Fruit fly (Drosophila melanogaster) whole organism, embryonic: ENCODE data around the gene CG34331.

Experiments used
- CG10979 ChIP-seq: fragments of 200-800 bp; sonication (Bioruptor generic); optimal IDR thresholded peaks from 2 replicates; lab custom pipeline; 2018; ENCODE audit warnings: missing biosample characterization, mild to moderate bottlenecking, missing genetic modification characterization, moderate library complexity
- CG12071 ChIP-seq: fragments of 200-800 bp; sonication (Bioruptor generic); optimal IDR thresholded peaks from 3 replicates; lab custom pipeline; 2018; ENCODE audit warnings: missing biosample characterization, mild to moderate bottlenecking, missing genetic modification characterization
- CG12659 ChIP-seq: fragments of 200-800 bp; sonication (Bioruptor generic); optimal IDR thresholded peaks from 3 replicates; lab custom pipeline; 2017; ENCODE audit warnings: mild to moderate bottlenecking, missing biosample characterization, missing genetic modification reagents, missing genetic modification characterization
- CG13296 ChIP-seq: fragments of 200-800 bp; sonication (Bioruptor generic); optimal IDR thresholded peaks from 3 replicates; lab custom pipeline; 2018; ENCODE audit warnings: missing biosample characterization, mild to moderate bottlenecking, missing genetic modification characterization
- CG14710 ChIP-seq: fragments of 200-800 bp; sonication (Bioruptor generic); optimal IDR thresholded peaks from 3 replicates; lab custom pipeline; 2019; ENCODE audit warnings: missing biosample characterization, mild to moderate bottlenecking, missing genetic modification characterization, moderate library complexity
- CG1603 ChIP-seq: fragments of 200-800 bp; sonication (Bioruptor generic); optimal IDR thresholded peaks from 2 replicates; lab custom pipeline; 2019; ENCODE audit warnings: missing biosample characterization, mild to moderate bottlenecking, missing genetic modification characterization, moderate library complexity
- CG16813 ChIP-seq: fragments of 200-800 bp; sonication (Bioruptor generic); IDR thresholded peaks from 3 replicates; pipeline ENCODE4 v1.3.6; 2022; ENCODE audit warnings: missing biosample characterization, missing genetic modification characterization; ENCODE audit not compliant: partially characterized antibody
- CG17186 ChIP-seq: fragments of 200-800 bp; sonication (Bioruptor generic); optimal IDR thresholded peaks from 3 replicates; lab custom pipeline; 2017; ENCODE audit warnings: missing biosample characterization, missing genetic modification reagents, missing genetic modification characterization
- CG2116 ChIP-seq: fragments of 200-800 bp; sonication (Bioruptor generic); optimal IDR thresholded peaks from 3 replicates; lab custom pipeline; 2018; ENCODE audit warnings: missing biosample characterization, mild to moderate bottlenecking, missing genetic modification characterization
- CG2129 ChIP-seq: fragments of 200-800 bp; sonication (Bioruptor generic); IDR thresholded peaks from 2 replicates; pipeline ENCODE4 v1.3.6; 2022; ENCODE audit warnings: missing biosample characterization, missing genetic modification characterization; ENCODE audit not compliant: partially characterized antibody
- CG30020 ChIP-seq: fragments of 200-800 bp; optimal IDR thresholded peaks from 2 replicates; lab custom pipeline; 2019; ENCODE audit warnings: missing biosample characterization, mild to moderate bottlenecking, missing genetic modification characterization, moderate library complexity
- CG3995 ChIP-seq: fragments of 200-800 bp; sonication (Bioruptor generic); optimal IDR thresholded peaks from 3 replicates; lab custom pipeline; 2016; ENCODE audit warnings: missing biosample characterization, missing genetic modification characterization
- CG42726 ChIP-seq: fragments of 200-800 bp; sonication (Bioruptor generic); IDR thresholded peaks from 2 replicates; pipeline ENCODE4 v1.3.6; 2022; ENCODE audit warnings: missing biosample characterization, missing genetic modification characterization; ENCODE audit not compliant: partially characterized antibody
- CG4617 ChIP-seq: fragments of 200-800 bp; sonication (Bioruptor generic); optimal IDR thresholded peaks from 3 replicates; lab custom pipeline; 2016; ENCODE audit warnings: missing biosample characterization, missing genetic modification characterization, borderline replicate concordance
- CG5953 ChIP-seq: fragments of 200-800 bp; sonication (Bioruptor generic); IDR thresholded peaks from 2 replicates; pipeline ENCODE4 v1.3.6; 2022; ENCODE audit warnings: missing biosample characterization, missing genetic modification characterization
- CG7928 ChIP-seq: fragments of 200-800 bp; sonication (Bioruptor generic); optimal IDR thresholded peaks from 2 replicates; lab custom pipeline; 2017; ENCODE audit warnings: missing biosample characterization, mild to moderate bottlenecking, missing genetic modification characterization
- CG7987 ChIP-seq: fragments of 200-800 bp; sonication (Bioruptor generic); optimal IDR thresholded peaks from 2 replicates; lab custom pipeline; 2018; ENCODE audit warnings: missing biosample characterization, mild to moderate bottlenecking, missing genetic modification characterization, moderate library complexity
- CG8281 ChIP-seq: fragments of 200-800 bp; sonication (Bioruptor generic); optimal IDR thresholded peaks from 2 replicates; lab custom pipeline; 2018; ENCODE audit warnings: missing biosample characterization, mild to moderate bottlenecking, missing genetic modification characterization, moderate library complexity
- CG8290 ChIP-seq, 3 experiments: fragments of 200-800 bp; sonication (Bioruptor generic); optimal IDR thresholded peaks; 2 replicates each; lab custom pipeline; 2016 to 2019; ENCODE audit warnings: missing biosample characterization in 3 of 3, missing genetic modification characterization in 3 of 3, mild to moderate bottlenecking in 2 of 3, moderate library complexity in 1 of 3
- CG9215 ChIP-seq: fragments of 200-800 bp; sonication (Bioruptor generic); IDR thresholded peaks from 2 replicates; pipeline ENCODE4 v1.3.6; 2022; ENCODE audit warnings: missing biosample characterization, missing genetic modification characterization
- Chrac-16 ChIP-seq: fragments of 200-800 bp; sonication (Bioruptor generic); optimal IDR thresholded peaks from 3 replicates; lab custom pipeline; 2016; ENCODE audit warnings: missing biosample characterization, missing genetic modification characterization
- Dref ChIP-seq: fragments of 200-800 bp; sonication (Bioruptor generic); IDR thresholded peaks from 2 replicates; pipeline ENCODE4 v1.3.6; 2022; ENCODE audit warnings: missing biosample characterization, missing genetic modification characterization
- Ets97D ChIP-seq: fragments of 200-800 bp; sonication (Bioruptor generic); optimal IDR thresholded peaks from 3 replicates; lab custom pipeline; 2016; ENCODE audit warnings: missing biosample characterization, missing genetic modification characterization
- Gsc ChIP-seq: fragments of 200-800 bp; sonication (Bioruptor generic); IDR thresholded peaks from 2 replicates; pipeline ENCODE4 v1.3.6; 2022; ENCODE audit warnings: missing biosample characterization, missing genetic modification characterization
- HLH4C ChIP-seq: fragments of 200-800 bp; sonication (Bioruptor generic); IDR thresholded peaks from 3 replicates; pipeline ENCODE4 v1.3.6; 2022; ENCODE audit warnings: missing biosample characterization, missing genetic modification characterization; ENCODE audit not compliant: partially characterized antibody
- Hey ChIP-seq: fragments of 200-800 bp; sonication (Bioruptor generic); optimal IDR thresholded peaks from 3 replicates; lab custom pipeline; 2018; ENCODE audit warnings: missing biosample characterization, mild to moderate bottlenecking, missing genetic modification characterization
- Hsf ChIP-seq: fragments of 200-800 bp; sonication (Bioruptor generic); optimal IDR thresholded peaks from 3 replicates; lab custom pipeline; 2016; ENCODE audit warnings: missing biosample characterization, missing genetic modification characterization
- Nf-YC ChIP-seq: fragments of 200-800 bp; optimal IDR thresholded peaks from 3 replicates; lab custom pipeline; 2019; ENCODE audit warnings: missing biosample characterization, mild to moderate bottlenecking, missing genetic modification characterization, moderate library complexity
- Scr ChIP-seq: fragments of 200-800 bp; sonication (Bioruptor generic); IDR thresholded peaks from 2 replicates; pipeline ENCODE4 v1.3.6; 2022; ENCODE audit warnings: missing biosample characterization, missing genetic modification characterization; ENCODE audit not compliant: partially characterized antibody
- Sin3A ChIP-seq: fragments of >200 bp; optimal IDR thresholded peaks from 2 replicates; lab custom pipeline; 2018
- Sry-δ ChIP-seq: fragments of 200-800 bp; sonication (Bioruptor generic); optimal IDR thresholded peaks from 2 replicates; lab custom pipeline; 2016; ENCODE audit warnings: missing biosample characterization, missing genetic modification characterization
- ato ChIP-seq: fragments of 200-800 bp; sonication (Bioruptor generic); IDR thresholded peaks from 2 replicates; pipeline ENCODE4 v1.3.6; 2022; ENCODE audit warnings: missing biosample characterization, missing genetic modification characterization; ENCODE audit not compliant: partially characterized antibody
- bbx ChIP-seq: fragments of 200-800 bp; sonication (Bioruptor generic); IDR thresholded peaks from 2 replicates; pipeline ENCODE4 v1.3.6; 2022; ENCODE audit warnings: missing biosample characterization, missing genetic modification characterization; ENCODE audit not compliant: partially characterized antibody
- caup ChIP-seq: fragments of 200-800 bp; sonication (Bioruptor generic); optimal IDR thresholded peaks from 3 replicates; lab custom pipeline; 2017; ENCODE audit warnings: missing biosample characterization, mild to moderate bottlenecking, missing genetic modification characterization, moderate library complexity; ENCODE audit not compliant: severe bottlenecking
- dati ChIP-seq: fragments of 200-800 bp; sonication (Bioruptor generic); IDR thresholded peaks from 2 replicates; pipeline ENCODE4 v1.3.6; 2022; ENCODE audit warnings: missing biosample characterization, missing genetic modification characterization
- hbn ChIP-seq: fragments of 200-800 bp; sonication (Bioruptor generic); IDR thresholded peaks from 2 replicates; pipeline ENCODE4 v1.3.6; 2022; ENCODE audit warnings: missing biosample characterization, missing genetic modification characterization; ENCODE audit not compliant: partially characterized antibody
- inv ChIP-seq: fragments of 200-800 bp; sonication (Bioruptor generic); IDR thresholded peaks from 2 replicates; pipeline ENCODE4 v1.3.6; 2022; ENCODE audit warnings: missing biosample characterization, missing genetic modification characterization; ENCODE audit not compliant: partially characterized antibody
- knrl ChIP-seq: fragments of 200-800 bp; sonication (Bioruptor generic); IDR thresholded peaks from 3 replicates; pipeline ENCODE4 v1.3.6; 2022; ENCODE audit warnings: missing biosample characterization, missing genetic modification characterization; ENCODE audit not compliant: partially characterized antibody
- lilli ChIP-seq: fragments of 200-800 bp; sonication (Bioruptor generic); optimal IDR thresholded peaks from 3 replicates; lab custom pipeline; 2016; ENCODE audit warnings: missing biosample characterization, missing genetic modification characterization
- lola ChIP-seq, 3 experiments: fragments of >200 bp in 2 of 3; fragments of 200-800 bp in 1 of 3; sonication (Bioruptor generic) in 1 of 3; optimal IDR thresholded peaks; 2 replicates each; lab custom pipeline; 2017 to 2019; ENCODE audit warnings: missing biosample characterization in 3 of 3, missing genetic modification characterization in 3 of 3, mild to moderate bottlenecking in 1 of 3, moderate library complexity in 1 of 3
- lov ChIP-seq, 2 experiments: fragments of 200-800 bp in 1 of 2; fragments of >200 bp in 1 of 2; sonication (Bioruptor generic) in 1 of 2; IDR thresholded peaks in 1 of 2; optimal IDR thresholded peaks in 1 of 2; 2 replicates in 1 of 2; 3 replicates in 1 of 2; pipeline versions ENCODE4 v1.3.6 to Lab custom; 2017 to 2022; ENCODE audit warnings: missing biosample characterization in 1 of 2, missing genetic modification characterization in 1 of 2
- nerfin-2 ChIP-seq: fragments of 200-800 bp; sonication (Bioruptor generic); IDR thresholded peaks from 2 replicates; pipeline ENCODE4 v1.3.6; 2022; ENCODE audit warnings: missing biosample characterization, missing genetic modification characterization; ENCODE audit not compliant: partially characterized antibody
- phol ChIP-seq: fragments of 200-800 bp; sonication (Bioruptor generic); optimal IDR thresholded peaks from 3 replicates; lab custom pipeline; 2018; ENCODE audit warnings: missing biosample characterization, mild to moderate bottlenecking, missing genetic modification characterization, moderate library complexity
- pzg ChIP-seq: fragments of 200-800 bp; sonication (Bioruptor generic); optimal IDR thresholded peaks from 3 replicates; lab custom pipeline; 2018; ENCODE audit warnings: missing biosample characterization, mild to moderate bottlenecking, missing genetic modification characterization, moderate library complexity
- row ChIP-seq: fragments of 200-800 bp; sonication (Bioruptor generic); IDR thresholded peaks from 3 replicates; pipeline ENCODE4 v1.3.6; 2022; ENCODE audit warnings: missing biosample characterization, missing genetic modification characterization
- tna ChIP-seq: fragments of 200-800 bp; sonication (Bioruptor generic); IDR thresholded peaks from 2 replicates; pipeline ENCODE4 v1.3.6; 2022; ENCODE audit warnings: missing biosample characterization, missing genetic modification characterization; ENCODE audit not compliant: partially characterized antibody
- unc-4 ChIP-seq: fragments of 200-800 bp; sonication (Bioruptor generic); IDR thresholded peaks from 2 replicates; pipeline ENCODE4 v1.3.6; 2022; ENCODE audit warnings: missing biosample characterization, missing genetic modification characterization; ENCODE audit not compliant: partially characterized antibody

The CG34331 gene

DNA sequence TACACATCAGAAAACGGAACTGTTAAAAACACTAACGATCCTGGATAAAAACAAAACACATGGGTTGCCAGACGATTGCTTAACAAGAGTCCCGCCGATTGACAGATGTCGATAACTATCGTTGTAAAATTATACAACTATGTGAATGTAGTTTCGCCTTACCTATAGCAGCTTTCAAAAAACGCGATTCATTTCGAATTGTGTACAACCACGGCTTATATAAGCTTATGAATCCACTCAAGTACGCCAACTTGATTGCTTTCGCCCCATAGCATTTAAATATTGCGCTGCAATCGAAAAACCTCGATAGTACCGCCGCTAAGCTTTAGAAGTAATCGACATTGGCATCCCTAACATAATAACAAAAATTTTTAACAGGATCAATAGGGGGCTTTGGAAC lies 47.6 kb downstream of the CG34331 start, which contains the start of the genes CG9581 and CG9578 (continued):
- TF ChIP-seq row (GFP tag; lab: Robert Waterston, UW) (peak; percentile 52; the same call in 1 of the 3 replicates), CG8290 (GFP tag; optimal IDR thresholded peaks at IDR 0.05; lab: Kevin White, UChicago) (no peak), CG8290 (tag; optimal IDR thresholded peaks at IDR 0.05; lab: Kevin White, UChicago) (no peak), lov (optimal IDR thresholded peaks at IDR 0.05; lab: Kevin White, UChicago) (no peak), lov (GFP tag; IDR thresholded peaks at IDR 0.05; lab: Robert Waterston, UW) (no peak), Chrac-16 (GFP tag; lab: Kevin White, UChicago) (no peak), Ets97D (GFP tag; lab: Kevin White, UChicago) (peak; percentile 14), CG1603 (tag; lab: Kevin White, UChicago) (peak; percentile 63), CG30020 (tag; lab: Kevin White, UChicago) (peak; percentile 54), Nf-YC (peak; percentile 6), Gsc (GFP tag; lab: Robert Waterston, UW) (no peak), knrl (GFP tag; lab: Robert Waterston, UW) (peak; percentile 75; the same call in 2 of the 3 replicates), CG10979 (no peak), phol (peak; percentile 26), CG2129 (GFP tag; lab: Robert Waterston, UW) (peak; percentile 75), tna (GFP tag; lab: Robert Waterston, UW) (peak; percentile 54; the same call in 1 of the 2 replicates), CG3995 (GFP tag; lab: Kevin White, UChicago) (peak; percentile 32), nerfin-2 (GFP tag; lab: Robert Waterston, UW) (peak; percentile 53), lola (GFP tag; optimal IDR thresholded peaks at IDR 0.05; lab: Kevin White, UChicago) (no peak), caup (no peak), bbx (GFP tag; lab: Robert Waterston, UW) (peak; percentile 48), Sry-δ (GFP tag; lab: Kevin White, UChicago) (peak; percentile 82), Scr (GFP tag; lab: Robert Waterston, UW) (peak; percentile 87), ato (GFP tag; lab: Robert Waterston, UW) (peak; percentile 53; the same call in 1 of the 2 replicates), CG9215 (GFP tag; lab: Robert Waterston, UW) (0 out of 2 replicates have a peak, but pooled peaks have one; percentile 16), CG4617 (GFP tag; lab: Kevin White, UChicago) (peak; percentile 26), CG17186 (GFP tag; lab: Kevin White, UChicago) (peak; percentile 10), CG8281 (tag; lab: Kevin White, UChicago) (no peak), CG13296 (GFP tag; lab: Kevin White, UChicago) (no peak), lilli (GFP tag; lab: Kevin White, UChicago) (peak; percentile 14), Hey (tag; lab: Kevin White, UChicago) (no peak), CG7987 (no peak), CG16813 (peak; percentile 72), Dref (peak; percentile 62), HLH4C (peak; percentile 79), dati (GFP tag; lab: Robert Waterston, UW) (no peak), CG12071 (GFP tag; lab: Kevin White, UChicago) (no peak), hbn (GFP tag; lab: Robert Waterston, UW) (peak; percentile 67), CG5953 (GFP tag; lab: Robert Waterston, UW) (no peak), unc-4 (peak; percentile 85), CG42726 (GFP tag; lab: Robert Waterston, UW) (0 out of 2 replicates have a peak, but pooled peaks have one; percentile 33), Sin3A (peak; percentile 75), CG2116 (GFP tag; lab: Kevin White, UChicago) (peak; percentile 83), CG7928 (GFP tag; lab: Kevin White, UChicago) (peak; percentile 22), Hsf (GFP tag; lab: Kevin White, UChicago) (no peak), pzg (GFP tag; lab: Kevin White, UChicago) (peak; percentile 51), CG14710 (peak; percentile 27), CG12659 (peak; percentile 16), inv (GFP tag; lab: Robert Waterston, UW) (peak; percentile 63)
